Fruit fly (Drosophila melanogaster) whole organism, prepupa: Measurements from ENCODE around the gene Ugt36D1.

Experiments used
- Blimp-1 ChIP-seq: fragments of 200-800 bp; sonication (Bioruptor generic); optimal IDR thresholded peaks from 3 replicates; lab custom pipeline; 2017; ENCODE audit warnings: missing biosample characterization, missing genetic modification characterization, mild to moderate bottlenecking, moderate library complexity, missing genetic modification reagents
- CG10631 ChIP-seq: fragments of 200-800 bp; sonication (Bioruptor generic); optimal IDR thresholded peaks from 2 replicates; lab custom pipeline; 2016; ENCODE audit warnings: missing biosample characterization, missing genetic modification characterization
- CG10669 ChIP-seq: fragments of 200-800 bp; sonication (Bioruptor generic); optimal IDR thresholded peaks from 3 replicates; lab custom pipeline; 2018; ENCODE audit warnings: missing biosample characterization, mild to moderate bottlenecking, missing genetic modification characterization, moderate library complexity
- CG11294 ChIP-seq: fragments of 200-800 bp; sonication (Bioruptor generic); IDR thresholded peaks from 2 replicates; pipeline ENCODE4 v1.3.6; 2022; ENCODE audit warnings: missing biosample characterization, missing genetic modification characterization
- CG11902 ChIP-seq: fragments of 200-800 bp; sonication (Bioruptor generic); optimal IDR thresholded peaks from 3 replicates; lab custom pipeline; 2016; ENCODE audit warnings: missing biosample characterization, missing genetic modification characterization
- CG15336 ChIP-seq: fragments of 200-800 bp; sonication (Bioruptor generic); IDR thresholded peaks from 2 replicates; pipeline ENCODE4 v1.3.6; 2022; ENCODE audit warnings: missing biosample characterization, missing genetic modification characterization
- CG1621 ChIP-seq: fragments of 200-800 bp; sonication (Bioruptor generic); optimal IDR thresholded peaks from 3 replicates; lab custom pipeline; 2018; ENCODE audit warnings: missing biosample characterization, mild to moderate bottlenecking, missing genetic modification characterization
- CG3032 ChIP-seq: fragments of 200-800 bp; optimal IDR thresholded peaks from 2 replicates; lab custom pipeline; 2019; ENCODE audit warnings: missing biosample characterization, mild to moderate bottlenecking, missing genetic modification characterization, moderate library complexity
- CG32006 ChIP-seq: fragments of 200-800 bp; sonication (Bioruptor generic); optimal IDR thresholded peaks from 3 replicates; lab custom pipeline; 2017; ENCODE audit warnings: missing biosample characterization, mild to moderate bottlenecking, missing genetic modification characterization
- CG34406 ChIP-seq: fragments of 200-800 bp; sonication (Bioruptor generic); optimal IDR thresholded peaks from 3 replicates; lab custom pipeline; 2016; ENCODE audit warnings: missing biosample characterization, missing genetic modification characterization
- CG6163 ChIP-seq: fragments of 200-800 bp; sonication (Bioruptor generic); IDR thresholded peaks from 3 replicates; pipeline ENCODE4 v1.3.6; 2022; ENCODE audit warnings: missing biosample characterization, missing genetic modification characterization
- CG6792 ChIP-seq: fragments of 200-800 bp; sonication (Bioruptor generic); optimal IDR thresholded peaks from 3 replicates; lab custom pipeline; 2016; ENCODE audit warnings: missing biosample characterization, missing genetic modification characterization
- CG6854 ChIP-seq: fragments of 200-800 bp; sonication (Bioruptor generic); optimal IDR thresholded peaks from 2 replicates; lab custom pipeline; 2017; ENCODE audit warnings: missing biosample characterization, mild to moderate bottlenecking, missing genetic modification characterization
- CG7368 ChIP-seq: fragments of 200-800 bp; sonication (Bioruptor generic); optimal IDR thresholded peaks from 3 replicates; lab custom pipeline; 2016; ENCODE audit warnings: missing biosample characterization, missing genetic modification characterization
- CG8119 ChIP-seq: fragments of 200-800 bp; sonication (Bioruptor generic); IDR thresholded peaks from 3 replicates; pipeline ENCODE4 v1.3.6; 2022; ENCODE audit warnings: missing biosample characterization, missing genetic modification characterization
- Eip75B ChIP-seq: fragments of 200-800 bp; sonication (Bioruptor generic); optimal IDR thresholded peaks from 3 replicates; lab custom pipeline; 2016; ENCODE audit warnings: missing biosample characterization, missing genetic modification characterization
- Eip93F ChIP-seq: fragments of 200-800 bp; sonication (Bioruptor generic); optimal IDR thresholded peaks from 2 replicates; lab custom pipeline; 2016; ENCODE audit warnings: missing biosample characterization, mild to moderate bottlenecking, missing genetic modification characterization
- Ets96B ChIP-seq: fragments of 200-800 bp; optimal IDR thresholded peaks from 2 replicates; lab custom pipeline; 2019; ENCODE audit warnings: missing biosample characterization, mild to moderate bottlenecking, missing genetic modification characterization, moderate library complexity
- Hr38 ChIP-seq: sonication (Bioruptor generic); optimal IDR thresholded peaks from 2 replicates; lab custom pipeline; 2016; ENCODE audit warnings: missing biosample characterization, missing genetic modification characterization
- Lpt ChIP-seq: fragments of 200-800 bp; sonication (Bioruptor generic); optimal IDR thresholded peaks from 3 replicates; lab custom pipeline; 2016; ENCODE audit warnings: missing biosample characterization, missing genetic modification characterization
- Met ChIP-seq: fragments of 200-800 bp; sonication (Bioruptor generic); optimal IDR thresholded peaks from 3 replicates; lab custom pipeline; 2016; ENCODE audit warnings: missing biosample characterization, missing genetic modification characterization
- OdsH ChIP-seq: fragments of 200-800 bp; sonication (Bioruptor generic); optimal IDR thresholded peaks from 3 replicates; lab custom pipeline; 2016; ENCODE audit warnings: missing biosample characterization, missing genetic modification characterization
- Smox ChIP-seq: fragments of 200-800 bp; sonication (Bioruptor generic); optimal IDR thresholded peaks from 3 replicates; lab custom pipeline; 2016; ENCODE audit warnings: missing biosample characterization, missing genetic modification characterization
- Sox102F ChIP-seq: fragments of 200-800 bp; sonication (Bioruptor generic); optimal IDR thresholded peaks from 2 replicates; lab custom pipeline; 2016; ENCODE audit warnings: missing biosample characterization, mild to moderate bottlenecking, missing genetic modification characterization
- Sox14 ChIP-seq: fragments of 200-800 bp; sonication (Bioruptor generic); optimal IDR thresholded peaks from 3 replicates; lab custom pipeline; 2016; ENCODE audit warnings: missing biosample characterization, missing genetic modification characterization
- dsx ChIP-seq: fragments of 200-800 bp; optimal IDR thresholded peaks from 3 replicates; lab custom pipeline; 2019; ENCODE audit warnings: missing biosample characterization, mild to moderate bottlenecking, missing genetic modification characterization, moderate library complexity; ENCODE audit not compliant: poor library complexity, severe bottlenecking
- esn ChIP-seq: fragments of 200-800 bp; sonication (Bioruptor generic); optimal IDR thresholded peaks from 2 replicates; lab custom pipeline; 2016; ENCODE audit warnings: missing biosample characterization, mild to moderate bottlenecking, missing genetic modification characterization, moderate library complexity
- fd59A ChIP-seq: fragments of 200-800 bp; sonication (Bioruptor generic); optimal IDR thresholded peaks from 2 replicates; lab custom pipeline; 2017; ENCODE audit warnings: missing biosample characterization, mild to moderate bottlenecking, missing genetic modification characterization, missing genetic modification reagents
- fkh ChIP-seq: fragments of 200-800 bp; sonication (Bioruptor generic); optimal IDR thresholded peaks from 3 replicates; lab custom pipeline; 2017; ENCODE audit warnings: missing biosample characterization, mild to moderate bottlenecking, missing genetic modification characterization, moderate library complexity
- salr ChIP-seq, 2 experiments: fragments of 200-800 bp; sonication (Bioruptor generic); optimal IDR thresholded peaks; 3 replicates each; lab custom pipeline; 2016 to 2018; ENCODE audit warnings: missing biosample characterization in 2 of 2, missing genetic modification characterization in 2 of 2, mild to moderate bottlenecking in 1 of 2
- svp ChIP-seq: fragments of 200-800 bp; sonication (Bioruptor generic); peaks from one replicate; lab custom pipeline; 2016; ENCODE audit warnings: missing biosample characterization, missing genetic modification characterization
- vri ChIP-seq: fragments of 200-800 bp; sonication (Bioruptor generic); optimal IDR thresholded peaks from 3 replicates; lab custom pipeline; 2016; ENCODE audit warnings: missing biosample characterization, mild to moderate bottlenecking, missing genetic modification characterization

Ugt36D1 gene

DNA sequence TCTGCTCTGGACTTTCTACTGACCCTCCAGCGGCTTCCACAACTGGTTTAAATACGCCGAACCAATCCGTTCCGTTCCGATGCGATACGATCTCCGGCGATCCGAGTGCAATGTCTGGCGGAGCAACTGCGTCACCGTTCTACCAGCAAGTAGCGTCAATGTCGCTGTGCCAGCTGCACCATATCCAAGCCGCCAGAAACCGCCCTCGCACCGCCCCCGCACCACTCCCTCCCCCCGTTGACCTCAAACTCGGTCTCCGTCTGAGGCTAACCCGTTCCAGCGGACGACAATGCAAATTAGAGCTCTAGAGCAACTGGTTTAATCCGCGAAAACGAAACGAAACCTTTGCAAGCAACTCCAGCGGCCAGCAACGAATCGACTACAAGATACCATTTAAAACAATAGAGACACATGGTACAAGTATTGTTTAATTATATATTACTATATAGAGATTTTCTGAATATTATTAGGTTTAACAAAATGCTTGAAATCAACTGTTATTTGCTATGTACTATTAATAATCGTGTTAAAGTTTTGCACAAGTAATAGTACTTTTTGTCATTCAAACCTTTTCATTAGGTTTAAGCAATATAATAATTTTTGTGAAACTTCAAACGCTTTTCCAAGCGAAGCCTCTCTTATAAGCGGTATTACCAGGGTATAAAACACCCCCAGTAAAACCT, 12.2 kb upstream of the Ugt36D1 start, which contains the start of the genes CG10570 and CG42502 (continued):
- TF ChIP-seq CG10669 (GFP tag; lab: Kevin White, UChicago) (peak; percentile 49), CG3032 (tag; lab: Kevin White, UChicago) (peak; percentile 40), dsx (GFP tag; lab: Kevin White, UChicago) (peak; percentile 33), svp (GFP tag; lab: Kevin White, UChicago) (peak; percentile 60), Smox (peak; percentile 16), OdsH (peak; percentile 32)

DNA sequence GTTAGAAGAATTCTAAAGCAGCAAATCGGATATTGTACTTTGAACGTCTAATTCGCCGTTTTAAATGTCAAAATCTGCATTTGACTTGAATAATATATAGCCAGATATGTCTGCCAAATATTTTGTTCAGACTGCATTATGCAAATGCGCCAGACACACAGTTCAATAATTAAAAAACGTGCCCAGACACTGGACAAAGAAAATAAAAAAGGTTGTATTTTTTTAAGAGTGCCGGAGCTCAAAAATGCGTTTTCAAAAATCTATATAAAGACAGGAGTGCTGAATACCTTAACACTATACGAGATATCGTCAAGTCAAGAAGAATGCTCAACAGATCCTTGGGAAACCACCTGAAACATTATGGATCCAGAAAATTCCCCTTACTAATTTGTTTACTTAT, 11.0 kb upstream of the Ugt36D1 start, which contains the start of the genes CG17325 and CG42305:
Gene CG17325, plus strand, starts transcription at position 301 of the 400 bp plus-strand sequence.
Gene CG42305, plus strand, starts transcription at position 301 of the 400 bp plus-strand sequence.
- TF ChIP-seq CG34406 = no peak
- no peak for TF ChIP-seq Eip75B (GFP tag; lab: Kevin White, UChicago)
- TF ChIP-seq salr (GFP tag; optimal IDR thresholded peaks at IDR 0.05; lab: Kevin White, UChicago) = no peak
- no peak for TF ChIP-seq Sox14 (GFP tag; lab: Kevin White, UChicago)
- TF ChIP-seq CG11902 = no peak
- no peak for TF ChIP-seq Eip93F
- no peak for TF ChIP-seq esn (GFP tag; lab: Kevin White, UChicago)
- TF ChIP-seq CG7368 (GFP tag; lab: Kevin White, UChicago) = no peak
- TF ChIP-seq Met (GFP tag; lab: Kevin White, UChicago) = no peak
- TF ChIP-seq CG6792 (GFP tag; lab: Kevin White, UChicago) = no peak
- TF ChIP-seq CG10631 (GFP tag; lab: Kevin White, UChicago) = no peak
- no peak for TF ChIP-seq vri
- no peak for TF ChIP-seq OdsH
- no peak for TF ChIP-seq CG11294 (GFP tag; lab: Robert Waterston, UW)
- TF ChIP-seq CG32006 (GFP tag; lab: Kevin White, UChicago) = no peak
- TF ChIP-seq Blimp-1 (GFP tag; lab: Kevin White, UChicago) = no peak
- TF ChIP-seq CG6163 (GFP tag; lab: Robert Waterston, UW) = no peak
- no peak for TF ChIP-seq CG1621 (tag; lab: Kevin White, UChicago)

DNA sequence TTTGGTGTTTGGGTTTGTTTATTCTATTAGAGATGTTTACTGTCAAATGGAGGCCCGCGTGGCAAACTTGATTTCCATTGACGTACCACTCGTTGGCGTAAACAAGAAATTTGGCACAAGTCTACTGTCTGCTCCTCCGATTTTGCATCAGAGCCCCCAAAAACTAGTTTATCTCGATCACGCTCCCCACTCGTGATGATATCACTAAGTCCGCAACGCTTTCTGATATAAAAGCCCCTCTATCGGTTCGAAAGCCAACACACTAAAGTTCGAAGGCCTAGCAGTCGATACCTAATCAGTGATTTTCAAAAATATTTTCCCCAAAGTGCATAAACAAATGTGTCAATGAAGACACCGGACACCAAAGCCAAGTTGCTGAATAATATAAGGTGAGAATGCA, 10.6 kb upstream of the Ugt36D1 start:
- TF ChIP-seq CG15336 (GFP tag; lab: Robert Waterston, UW) (no peak), fd59A (GFP tag; lab: Kevin White, UChicago) (no peak), Lpt (GFP tag; lab: Kevin White, UChicago) (no peak), CG6854 (GFP tag; lab: Kevin White, UChicago) (no peak)

DNA sequence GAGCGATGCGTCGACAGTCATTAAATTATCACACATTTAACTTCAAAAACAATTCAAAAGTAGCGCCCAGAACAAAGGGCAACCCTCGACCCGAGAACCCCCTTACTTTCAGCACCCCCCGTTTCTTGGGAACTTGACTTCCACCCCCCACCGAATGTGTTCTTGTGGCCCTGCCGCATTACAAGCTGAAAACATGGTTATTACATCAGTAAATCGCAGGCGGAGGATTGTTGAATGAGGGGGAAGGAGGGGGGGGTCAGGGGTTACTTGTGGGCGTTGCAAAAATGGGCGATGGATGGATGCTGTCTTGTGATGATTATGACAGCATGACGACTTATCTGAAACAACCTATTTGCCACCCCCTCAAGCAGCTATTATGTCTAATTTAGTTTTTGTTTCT, 8.2 kb upstream of the Ugt36D1 start:
- TF ChIP-seq CG8119 = no peak
- no peak for TF ChIP-seq fkh (GFP tag; lab: Kevin White, UChicago)

DNA sequence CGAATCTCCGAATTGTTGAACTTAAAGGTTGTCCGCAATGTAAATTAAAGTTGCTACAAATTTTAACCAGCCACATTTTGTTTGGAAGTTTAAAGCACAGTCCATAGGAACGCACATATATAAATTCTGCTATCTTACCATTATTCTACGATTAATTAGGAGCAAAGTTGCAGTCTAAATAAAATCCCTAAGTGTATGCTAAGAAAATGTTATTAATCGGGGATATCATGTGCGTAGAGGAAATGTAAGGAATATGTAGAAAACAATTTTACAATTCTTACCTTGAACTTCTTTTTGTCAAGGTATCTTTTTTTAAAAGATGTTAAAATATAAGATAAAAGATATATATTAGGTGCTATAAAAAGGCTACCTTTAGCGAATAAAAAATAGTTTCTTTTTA, 5.0 kb upstream of the Ugt36D1 start:
- no peak for TF ChIP-seq Hr38 (GFP tag; lab: Kevin White, UChicago)
- TF ChIP-seq CG7368 (GFP tag; lab: Kevin White, UChicago) = no peak
- TF ChIP-seq svp (GFP tag; lab: Kevin White, UChicago) = peak; percentile 17
- TF ChIP-seq Ets96B (tag; lab: Kevin White, UChicago) = no peak
- TF ChIP-seq Sox102F (GFP tag; lab: Kevin White, UChicago) = no peak
